Fruit fly (Drosophila melanogaster) whole organism, embryonic: Measurements from ENCODE around the gene CG5023.

ENCODE experiments used
- Asciz ChIP-seq: fragments of 200-800 bp; sonication (Bioruptor generic); optimal IDR thresholded peaks from 2 replicates; lab custom pipeline; 2017; ENCODE audit warnings: missing biosample characterization, mild to moderate bottlenecking, missing genetic modification characterization, missing genetic modification reagents
- Bteb2 ChIP-seq: fragments of 200-800 bp; sonication (Bioruptor generic); optimal IDR thresholded peaks from 2 replicates; lab custom pipeline; 2016; ENCODE audit warnings: missing biosample characterization, missing genetic modification characterization
- CG10267 ChIP-seq: fragments of 200-800 bp; sonication (Bioruptor generic); optimal IDR thresholded peaks from 2 replicates; lab custom pipeline; 2018; ENCODE audit warnings: missing biosample characterization, mild to moderate bottlenecking, missing genetic modification characterization, moderate library complexity
- CG13775 ChIP-seq: fragments of 200-800 bp; sonication (Bioruptor generic); optimal IDR thresholded peaks from 3 replicates; lab custom pipeline; 2017; ENCODE audit warnings: missing biosample characterization, mild to moderate bottlenecking, missing genetic modification characterization
- CG14667 ChIP-seq: fragments of 200-800 bp; sonication (Bioruptor generic); IDR thresholded peaks from 2 replicates; pipeline ENCODE4 v1.3.6; 2022; ENCODE audit warnings: missing biosample characterization, missing genetic modification characterization
- CG14965 ChIP-seq: fragments of 200-800 bp; sonication (Bioruptor generic); optimal IDR thresholded peaks from 2 replicates; lab custom pipeline; 2016; ENCODE audit warnings: missing biosample characterization, missing genetic modification characterization, borderline replicate concordance
- CG15514 ChIP-seq: fragments of 200-800 bp; sonication (Bioruptor generic); optimal IDR thresholded peaks from 3 replicates; lab custom pipeline; 2017; ENCODE audit warnings: missing biosample characterization, missing genetic modification characterization, mild to moderate bottlenecking, moderate library complexity, missing genetic modification reagents
- CG15696 ChIP-seq: fragments of 200-800 bp; sonication (Bioruptor generic); optimal IDR thresholded peaks from 2 replicates; lab custom pipeline; 2019; ENCODE audit warnings: missing biosample characterization, mild to moderate bottlenecking, missing genetic modification characterization, moderate library complexity
- CG17385 ChIP-seq: fragments of 200-800 bp; sonication (Bioruptor generic); optimal IDR thresholded peaks from 3 replicates; lab custom pipeline; 2018; ENCODE audit warnings: missing biosample characterization, mild to moderate bottlenecking, missing genetic modification characterization
- CG18599 ChIP-seq: fragments of 200-800 bp; sonication (Bioruptor generic); optimal IDR thresholded peaks from 3 replicates; lab custom pipeline; 2017; ENCODE audit warnings: missing biosample characterization, missing genetic modification characterization, mild to moderate bottlenecking, moderate library complexity, missing genetic modification reagents
- CG2875 ChIP-seq: fragments of 200-800 bp; sonication (Bioruptor generic); optimal IDR thresholded peaks from 2 replicates; lab custom pipeline; 2017; ENCODE audit warnings: missing biosample characterization, mild to moderate bottlenecking, missing genetic modification characterization, missing genetic modification reagents
- CG3726 ChIP-seq: fragments of 200-800 bp; sonication (Bioruptor generic); IDR thresholded peaks from 3 replicates; pipeline ENCODE4, ENCODE4 v1.3.6; 2022; ENCODE audit warnings: missing biosample characterization, missing genetic modification characterization
- CG42726 ChIP-seq: fragments of 200-800 bp; sonication (Bioruptor generic); IDR thresholded peaks from 2 replicates; pipeline ENCODE4 v1.3.6; 2022; ENCODE audit warnings: missing biosample characterization, missing genetic modification characterization; ENCODE audit not compliant: partially characterized antibody
- CG6175 ChIP-seq: fragments of 200-800 bp; sonication (Bioruptor generic); IDR thresholded peaks from 3 replicates; pipeline ENCODE4 v1.3.6; 2022; ENCODE audit warnings: missing biosample characterization, missing genetic modification characterization
- CG6272 ChIP-seq: fragments of 200-800 bp; sonication (Bioruptor generic); IDR thresholded peaks from 2 replicates; pipeline ENCODE4 v1.3.6; 2022; ENCODE audit warnings: missing biosample characterization, missing genetic modification characterization
- CG9215 ChIP-seq: fragments of 200-800 bp; sonication (Bioruptor generic); IDR thresholded peaks from 2 replicates; pipeline ENCODE4 v1.3.6; 2022; ENCODE audit warnings: missing biosample characterization, missing genetic modification characterization
- CTCF ChIP-seq: fragments of 200-800 bp; sonication (Bioruptor generic); optimal IDR thresholded peaks from 2 replicates; lab custom pipeline; 2017; ENCODE audit warnings: missing biosample characterization, mild to moderate bottlenecking, missing genetic modification characterization, moderate library complexity
- Camta ChIP-seq: fragments of 200-800 bp; sonication (Bioruptor generic); optimal IDR thresholded peaks from 2 replicates; lab custom pipeline; 2016; ENCODE audit warnings: missing biosample characterization, missing genetic modification characterization
- Doc3 ChIP-seq: fragments of 200-800 bp; sonication (Bioruptor generic); IDR thresholded peaks from 3 replicates; pipeline ENCODE4 v1.3.6; 2022; ENCODE audit warnings: missing biosample characterization, missing genetic modification characterization; ENCODE audit not compliant: partially characterized antibody
- ERR ChIP-seq: fragments of 200-800 bp; sonication (Bioruptor generic); optimal IDR thresholded peaks from 2 replicates; lab custom pipeline; 2016; ENCODE audit warnings: missing biosample characterization, missing genetic modification characterization
- Fer2 ChIP-seq: fragments of 200-800 bp; sonication (Bioruptor generic); optimal IDR thresholded peaks from 2 replicates; lab custom pipeline; 2018; ENCODE audit warnings: missing biosample characterization, mild to moderate bottlenecking, missing genetic modification characterization, moderate library complexity
- MBD-R2 ChIP-seq: fragments of 200-800 bp; sonication (Bioruptor generic); IDR thresholded peaks from 2 replicates; pipeline ENCODE4 v1.3.6; 2022; ENCODE audit warnings: missing biosample characterization, missing genetic modification characterization
- MTF-1 ChIP-seq: fragments of 200-800 bp; sonication (Bioruptor generic); optimal IDR thresholded peaks from 2 replicates; lab custom pipeline; 2018; ENCODE audit warnings: missing biosample characterization, mild to moderate bottlenecking, missing genetic modification characterization, borderline replicate concordance
- Mad ChIP-seq: fragments of 200-800 bp; sonication (Bioruptor generic); optimal IDR thresholded peaks from 2 replicates; lab custom pipeline; 2016; ENCODE audit warnings: missing biosample characterization, missing genetic modification characterization
- Neu2 ChIP-seq: fragments of 200-800 bp; sonication (Bioruptor generic); optimal IDR thresholded peaks from 3 replicates; lab custom pipeline; 2016; ENCODE audit warnings: missing biosample characterization, missing genetic modification characterization, borderline replicate concordance
- Nf-YB ChIP-seq: fragments of 200-800 bp; sonication (Bioruptor generic); optimal IDR thresholded peaks from 3 replicates; lab custom pipeline; 2019; ENCODE audit warnings: missing biosample characterization, mild to moderate bottlenecking, missing genetic modification characterization, moderate library complexity
- Side ChIP-seq: fragments of 200-800 bp; sonication (Bioruptor generic); optimal IDR thresholded peaks from 2 replicates; lab custom pipeline; 2016; ENCODE audit warnings: missing biosample characterization, missing genetic modification characterization
- ac ChIP-seq: fragments of 200-800 bp; sonication (Bioruptor generic); optimal IDR thresholded peaks from 3 replicates; lab custom pipeline; 2017; ENCODE audit warnings: missing biosample characterization, mild to moderate bottlenecking, missing genetic modification characterization
- az2 ChIP-seq: fragments of 200-800 bp; sonication (Bioruptor generic); optimal IDR thresholded peaks from 3 replicates; lab custom pipeline; 2016; ENCODE audit warnings: missing biosample characterization, missing genetic modification characterization
- dmrt99B ChIP-seq: fragments of 200-800 bp; sonication (Bioruptor generic); optimal IDR thresholded peaks from 2 replicates; lab custom pipeline; 2018; ENCODE audit warnings: missing biosample characterization, mild to moderate bottlenecking, missing genetic modification characterization, moderate library complexity
- dysf ChIP-seq: fragments of 200-800 bp; sonication (Bioruptor generic); IDR thresholded peaks from 3 replicates; pipeline ENCODE4 v1.3.6; 2022; ENCODE audit warnings: missing biosample characterization, missing genetic modification characterization
- fd96Cb ChIP-seq: fragments of 200-800 bp; sonication (Bioruptor generic); optimal IDR thresholded peaks from 2 replicates; lab custom pipeline; 2018; ENCODE audit warnings: missing biosample characterization, mild to moderate bottlenecking, missing genetic modification characterization, moderate library complexity
- fu2 ChIP-seq: fragments of 200-800 bp; sonication (Bioruptor generic); optimal IDR thresholded peaks from 2 replicates; lab custom pipeline; 2016; ENCODE audit warnings: missing biosample characterization, missing genetic modification characterization
- gce ChIP-seq: fragments of 200-800 bp; sonication (Bioruptor generic); IDR thresholded peaks from 3 replicates; pipeline ENCODE4 v1.3.6; 2022; ENCODE audit warnings: missing biosample characterization, missing genetic modification characterization
- gcm2 ChIP-seq: fragments of 200-800 bp; sonication (Bioruptor generic); optimal IDR thresholded peaks from 2 replicates; lab custom pipeline; 2016; ENCODE audit warnings: missing biosample characterization, missing genetic modification characterization
- hb ChIP-seq: fragments of 200-800 bp; sonication (Bioruptor generic); IDR thresholded peaks from 3 replicates; pipeline ENCODE4 v1.3.6; 2022; ENCODE audit warnings: missing biosample characterization, missing genetic modification characterization; ENCODE audit not compliant: partially characterized antibody
- hbn ChIP-seq: fragments of 200-800 bp; sonication (Bioruptor generic); IDR thresholded peaks from 2 replicates; pipeline ENCODE4 v1.3.6; 2022; ENCODE audit warnings: missing biosample characterization, missing genetic modification characterization; ENCODE audit not compliant: partially characterized antibody
- lab ChIP-seq: fragments of 200-800 bp; sonication (Bioruptor generic); optimal IDR thresholded peaks from 3 replicates; lab custom pipeline; 2017; ENCODE audit warnings: missing biosample characterization, missing genetic modification characterization, mild to moderate bottlenecking, moderate library complexity, missing genetic modification reagents
- lbe ChIP-seq: fragments of 200-800 bp; sonication (Bioruptor generic); optimal IDR thresholded peaks from 2 replicates; lab custom pipeline; 2016; ENCODE audit warnings: missing biosample characterization, mild to moderate bottlenecking, missing genetic modification characterization
- nau ChIP-seq: fragments of 200-800 bp; sonication (Bioruptor generic); optimal IDR thresholded peaks from 3 replicates; lab custom pipeline; 2017; ENCODE audit warnings: missing biosample characterization, mild to moderate bottlenecking, missing genetic modification characterization, missing genetic modification reagents
- pum ChIP-seq: fragments of 200-800 bp; sonication (Bioruptor generic); optimal IDR thresholded peaks from 2 replicates; lab custom pipeline; 2016; ENCODE audit warnings: missing biosample characterization, missing genetic modification characterization
- salm ChIP-seq: fragments of 200-800 bp; sonication (Bioruptor generic); optimal IDR thresholded peaks from 2 replicates; lab custom pipeline; 2018; ENCODE audit warnings: missing biosample characterization, mild to moderate bottlenecking, missing genetic modification characterization
- sc ChIP-seq, 3 experiments: fragments of >200 bp in 2 of 3; fragments of 200-800 bp in 1 of 3; sonication (Bioruptor generic) in 1 of 3; optimal IDR thresholded peaks; 2 replicates in 2 of 3; 3 replicates in 1 of 3; lab custom pipeline; 2017; ENCODE audit warnings: mild to moderate bottlenecking in 1 of 3, missing biosample characterization in 1 of 3, missing genetic modification characterization in 1 of 3, missing genetic modification reagents in 1 of 3
- seq ChIP-seq: fragments of 200-800 bp; sonication (Bioruptor generic); IDR thresholded peaks from 2 replicates; pipeline ENCODE4 v1.3.6; 2022; ENCODE audit warnings: missing biosample characterization, missing genetic modification characterization
- sqz ChIP-seq: fragments of 200-800 bp; sonication (Bioruptor generic); optimal IDR thresholded peaks from 3 replicates; lab custom pipeline; 2018; ENCODE audit warnings: missing biosample characterization, mild to moderate bottlenecking, missing genetic modification characterization
- stc ChIP-seq: fragments of 200-800 bp; sonication (Bioruptor generic); IDR thresholded peaks from 2 replicates; pipeline ENCODE4 v1.3.6; 2022; ENCODE audit warnings: missing biosample characterization, missing genetic modification characterization
- stwl ChIP-seq: fragments of 200-800 bp; sonication (Bioruptor generic); optimal IDR thresholded peaks from 3 replicates; lab custom pipeline; 2018; ENCODE audit warnings: missing biosample characterization, mild to moderate bottlenecking, missing genetic modification characterization, moderate library complexity
- zen ChIP-seq: fragments of 200-800 bp; sonication (Bioruptor generic); optimal IDR thresholded peaks from 3 replicates; lab custom pipeline; 2018; ENCODE audit warnings: missing biosample characterization, mild to moderate bottlenecking, missing genetic modification characterization, moderate library complexity
- zen2 ChIP-seq: fragments of 200-800 bp; sonication (Bioruptor generic); IDR thresholded peaks from 3 replicates; pipeline ENCODE4 v1.3.6; 2022; ENCODE audit warnings: missing biosample characterization, missing genetic modification characterization; ENCODE audit not compliant: partially characterized antibody
- zfh2 ChIP-seq: fragments of 200-800 bp; sonication (Bioruptor generic); optimal IDR thresholded peaks from 2 replicates; lab custom pipeline; 2016; ENCODE audit warnings: missing biosample characterization, missing genetic modification characterization

CG5023 gene

dm6 chr3R:20185057-20185456, 15.8 kb downstream of the CG5023 start (continued):
- no peak for TF ChIP-seq az2 (GFP tag; lab: Kevin White, UChicago)
- no peak for TF ChIP-seq nau
- no peak for TF ChIP-seq hbn (GFP tag; lab: Robert Waterston, UW)
- no peak for TF ChIP-seq MBD-R2 (GFP tag; lab: Robert Waterston, UW)
- peak; percentile 50; the same call in 2 of the 3 replicates for TF ChIP-seq dysf (GFP tag; lab: Robert Waterston, UW)
- no peak for TF ChIP-seq zen2 (GFP tag; lab: Robert Waterston, UW)
- no peak for TF ChIP-seq stwl (tag; lab: Kevin White, UChicago)
- TF ChIP-seq CTCF (GFP tag; lab: Kevin White, UChicago): no peak
- TF ChIP-seq fu2 (GFP tag; lab: Kevin White, UChicago): no peak
- TF ChIP-seq gce (GFP tag; lab: Robert Waterston, UW): 0 out of 3 replicates have a peak, but pooled peaks have one; percentile 6
- TF ChIP-seq sc (optimal IDR thresholded peaks at IDR 0.05; lab: Kevin White, UChicago): no peak
- no peak for TF ChIP-seq sc (GFP tag; optimal IDR thresholded peaks at IDR 0.05; lab: Kevin White, UChicago)
- no peak for TF ChIP-seq CG15696 (tag; lab: Kevin White, UChicago)
- no peak for TF ChIP-seq seq (GFP tag; lab: Robert Waterston, UW)
- peak; percentile 40 for TF ChIP-seq lab (GFP tag; lab: Kevin White, UChicago)
- no peak for TF ChIP-seq Camta (GFP tag; lab: Kevin White, UChicago)
- TF ChIP-seq CG18599 (GFP tag; lab: Kevin White, UChicago): peak; percentile 50
- no peak for TF ChIP-seq CG14667 (GFP tag; lab: Robert Waterston, UW)
- TF ChIP-seq salm: no peak
- TF ChIP-seq pum (GFP tag; lab: Kevin White, UChicago): no peak
- no peak for TF ChIP-seq ERR (GFP tag; lab: Kevin White, UChicago)
- no peak for TF ChIP-seq hb (GFP tag; lab: Robert Waterston, UW)
- TF ChIP-seq CG2875 (GFP tag; lab: Kevin White, UChicago): no peak
- TF ChIP-seq zfh2 (GFP tag; lab: Kevin White, UChicago): no peak
- no peak for TF ChIP-seq Nf-YB (GFP tag; lab: Kevin White, UChicago)
- TF ChIP-seq gcm2 (GFP tag; lab: Kevin White, UChicago): no peak
- TF ChIP-seq CG42726 (GFP tag; lab: Robert Waterston, UW): no peak
- no peak for TF ChIP-seq CG14965 (GFP tag; lab: Kevin White, UChicago)
- no peak for TF ChIP-seq Doc3
- no peak for TF ChIP-seq CG17385
- no peak for TF ChIP-seq stc (GFP tag; lab: Robert Waterston, UW)
- TF ChIP-seq Mad (GFP tag; lab: Kevin White, UChicago): no peak
- no peak for TF ChIP-seq zen (tag; lab: Kevin White, UChicago)
- TF ChIP-seq CG9215 (GFP tag; lab: Robert Waterston, UW): no peak
- TF ChIP-seq CG6272 (GFP tag; lab: Robert Waterston, UW): no peak
- no peak for TF ChIP-seq fd96Cb
- TF ChIP-seq CG15514 (GFP tag; lab: Kevin White, UChicago): no peak
- no peak for TF ChIP-seq sqz (GFP tag; lab: Kevin White, UChicago)
- TF ChIP-seq ac (GFP tag; lab: Kevin White, UChicago): no peak
- no peak for TF ChIP-seq CG3726 (GFP tag; lab: Robert Waterston, UW)
- TF ChIP-seq Side (GFP tag; lab: Kevin White, UChicago): no peak
- TF ChIP-seq MTF-1 (GFP tag; lab: Kevin White, UChicago): no peak
- no peak for TF ChIP-seq Bteb2 (GFP tag; lab: Kevin White, UChicago)
- TF ChIP-seq Neu2 (GFP tag; lab: Kevin White, UChicago): no peak
- no peak for TF ChIP-seq CG6175 (GFP tag; lab: Robert Waterston, UW)
- no peak for TF ChIP-seq Asciz
- no peak for TF ChIP-seq CG10267 (tag; lab: Kevin White, UChicago)
- TF ChIP-seq CG13775 (GFP tag; lab: Kevin White, UChicago): no peak
- no peak for TF ChIP-seq Fer2
- no peak for TF ChIP-seq lbe (GFP tag; lab: Kevin White, UChicago)
- TF ChIP-seq dmrt99B (tag; lab: Kevin White, UChicago): peak; percentile 19
